Worm (Caenorhabditis elegans): ENCODE measurements around the gene frk-1.

Gene frk-1

DNA sequence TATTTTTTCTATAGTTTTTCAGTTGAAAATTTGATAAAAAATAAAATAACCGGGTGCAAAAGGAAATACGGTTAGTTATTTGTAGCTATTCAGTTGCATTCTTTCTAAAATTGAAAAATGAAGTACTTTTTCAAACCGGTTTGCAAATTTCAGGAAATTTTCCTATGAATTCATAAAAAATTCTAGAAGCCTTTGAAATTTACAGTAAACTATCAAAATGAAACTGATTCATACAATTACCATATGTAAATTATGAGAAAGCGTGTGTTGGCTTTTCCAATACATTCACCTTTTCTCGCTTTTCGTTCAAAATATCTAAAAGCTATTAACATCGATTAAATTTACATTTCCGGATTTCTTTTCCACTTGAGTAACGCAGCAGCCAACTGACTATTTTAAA, 26.0 kb upstream of the frk-1 start, which contains the start of gene ent-7:
ent-7 (plus strand) TSS at position 301 of the 400 bp plus-strand sequence.
- TF ChIP-seq lin-11 (tag; optimal IDR thresholded peaks at IDR 0.05): no peak
- TF ChIP-seq ceh-48 (tag; optimal IDR thresholded peaks at IDR 0.05): no peak
- no peak for TF ChIP-seq mec-3 (tag; optimal IDR thresholded peaks at IDR 0.05; ENCODE audit: borderline replicate concordance)
- no peak for TF ChIP-seq ceh-31 (tag; optimal IDR thresholded peaks at IDR 0.05)
- no peak for TF ChIP-seq ceh-22 (tag; optimal IDR thresholded peaks at IDR 0.05)
- no peak for TF ChIP-seq fkh-6 (tag; optimal IDR thresholded peaks at IDR 0.05)
- TF ChIP-seq ttx-3 (tag; optimal IDR thresholded peaks at IDR 0.05): no peak
- TF ChIP-seq sdc-2 (tag; optimal IDR thresholded peaks at IDR 0.05): no peak
- TF ChIP-seq dve-1 (tag; optimal IDR thresholded peaks at IDR 0.05): no peak

DNA sequence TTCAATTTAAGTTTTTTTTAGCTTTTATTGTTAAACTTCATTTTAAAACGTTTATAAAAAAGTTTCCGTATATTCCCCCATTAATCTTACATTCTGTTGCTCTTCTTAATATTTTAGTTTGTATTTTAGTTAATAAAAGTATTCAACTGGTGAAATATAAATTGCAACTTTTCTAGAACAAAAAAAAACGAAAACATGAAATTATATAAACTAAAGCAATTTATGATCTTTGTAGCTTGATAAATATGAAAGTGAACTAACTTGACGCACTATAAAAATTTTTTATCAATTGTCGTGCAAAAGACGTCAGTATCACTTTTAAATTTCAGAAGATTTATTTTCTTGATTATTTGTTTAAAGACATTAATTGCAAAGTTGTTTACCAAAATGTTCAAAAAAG, 25.3 kb upstream of the frk-1 start, which contains the start of gene F44D12.2:
F44D12.2 (minus strand) TSS at position 101 of the 400 bp plus-strand sequence.
- no peak for TF ChIP-seq dmd-4 (tag; optimal IDR thresholded peaks at IDR 0.05; ENCODE audit: borderline replicate concordance)
- no peak for TF ChIP-seq ref-2 (tag; optimal IDR thresholded peaks at IDR 0.05)
- TF ChIP-seq ama-1 (optimal IDR thresholded peaks at IDR 0.05): no peak
- TF ChIP-seq K09A11.1 (tag; optimal IDR thresholded peaks at IDR 0.05; ENCODE audit: insufficient read depth): no peak
- TF ChIP-seq pax-1 (tag; optimal IDR thresholded peaks at IDR 0.05): no peak
- no peak for TF ChIP-seq unc-3 (GFP tag; conservative IDR thresholded peaks at IDR 0.05)
- TF ChIP-seq unc-3 (tag; optimal IDR thresholded peaks at IDR 0.05): no peak

DNA sequence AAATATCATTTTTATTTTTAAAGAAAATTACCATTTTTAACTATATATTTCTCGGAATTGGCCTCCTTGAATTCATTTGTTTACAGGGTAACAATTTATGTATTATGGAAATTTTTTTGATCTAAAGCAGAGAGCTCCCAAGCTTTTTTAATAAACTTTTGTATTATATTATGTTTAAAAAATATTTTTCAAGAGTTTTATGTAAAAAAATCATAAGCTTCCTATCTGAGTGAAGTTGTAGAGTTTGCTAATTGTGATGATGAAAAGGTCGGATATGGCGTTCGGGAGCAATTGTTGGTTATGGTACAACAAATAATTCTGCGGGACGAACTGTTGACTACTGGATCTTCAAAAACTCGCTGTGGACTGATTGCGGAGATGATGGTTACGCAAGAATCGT, 21.7 kb upstream of the frk-1 start, which contains the start of gene F44D12.19:
F44D12.19 (plus strand) TSS at position 301 of the 400 bp plus-strand sequence.
- TF ChIP-seq sox-2 (GFP tag; IDR thresholded peaks at IDR 0.05) (no peak), pros-1 (tag; optimal IDR thresholded peaks at IDR 0.05) (no peak), C08G9.2 (tag; optimal IDR thresholded peaks at IDR 0.05) (no peak), tbx-2 (tag; optimal IDR thresholded peaks at IDR 0.05) (no peak), Y22D7AL.16 (tag; optimal IDR thresholded peaks at IDR 0.05) (no peak)

DNA sequence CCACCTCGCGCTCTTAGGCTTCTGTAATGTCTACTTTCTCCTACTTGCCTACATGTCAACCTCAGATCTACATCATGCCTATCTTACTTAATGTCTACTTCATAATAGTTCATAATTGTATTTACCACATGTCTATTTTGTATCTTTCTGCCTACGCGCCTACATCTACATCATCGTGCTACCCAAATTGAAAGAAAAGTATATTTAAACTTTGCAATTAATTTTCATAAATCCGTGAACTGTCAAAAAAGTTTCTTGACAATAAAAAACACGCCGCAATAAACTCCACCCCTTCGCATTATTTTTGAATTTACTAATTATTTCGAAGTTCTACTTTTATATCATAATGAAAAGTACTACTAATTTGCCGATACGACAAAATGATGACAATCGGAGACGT, 20.0 kb upstream of the frk-1 start, which contains the start of gene F44D12.8:
F44D12.8 (plus strand) TSS at position 301 of the 400 bp plus-strand sequence.
- TF ChIP-seq nhr-232 (tag; optimal IDR thresholded peaks at IDR 0.05): no peak
- TF ChIP-seq pat-9 (tag; optimal IDR thresholded peaks at IDR 0.05): no peak
- no peak for TF ChIP-seq ceh-9 (tag; optimal IDR thresholded peaks at IDR 0.05)
- TF ChIP-seq K09A11.1 (tag; optimal IDR thresholded peaks at IDR 0.05; ENCODE audit: insufficient read depth): no peak
- no peak for TF ChIP-seq tbx-2 (tag; optimal IDR thresholded peaks at IDR 0.05)
- TF ChIP-seq gmeb-2 (tag; optimal IDR thresholded peaks at IDR 0.05): no peak
- no peak for TF ChIP-seq C38D4.7 (GFP tag; optimal IDR thresholded peaks at IDR 0.05)
- no peak for TF ChIP-seq ceh-48 (tag; optimal IDR thresholded peaks at IDR 0.05)
- TF ChIP-seq sox-2 (GFP tag; IDR thresholded peaks at IDR 0.05): no peak
- TF ChIP-seq ttx-3 (tag; optimal IDR thresholded peaks at IDR 0.05): no peak
- TF ChIP-seq nfya-1 (tag; optimal IDR thresholded peaks at IDR 0.05): no peak
- no peak for TF ChIP-seq unc-3 (GFP tag; conservative IDR thresholded peaks at IDR 0.05)
- TF ChIP-seq unc-3 (tag; optimal IDR thresholded peaks at IDR 0.05): no peak
- no peak for TF ChIP-seq hlh-6 (tag; optimal IDR thresholded peaks at IDR 0.05)
- TF ChIP-seq ceh-19 (GFP tag; optimal IDR thresholded peaks at IDR 0.05): no peak
- TF ChIP-seq mec-3 (tag; optimal IDR thresholded peaks at IDR 0.05; ENCODE audit: borderline replicate concordance): no peak
- TF ChIP-seq elt-4 (tag; optimal IDR thresholded peaks at IDR 0.05): no peak
- TF ChIP-seq hlh-15 (tag; optimal IDR thresholded peaks at IDR 0.05): no peak
- TF ChIP-seq odd-2 (tag; optimal IDR thresholded peaks at IDR 0.05): no peak

DNA sequence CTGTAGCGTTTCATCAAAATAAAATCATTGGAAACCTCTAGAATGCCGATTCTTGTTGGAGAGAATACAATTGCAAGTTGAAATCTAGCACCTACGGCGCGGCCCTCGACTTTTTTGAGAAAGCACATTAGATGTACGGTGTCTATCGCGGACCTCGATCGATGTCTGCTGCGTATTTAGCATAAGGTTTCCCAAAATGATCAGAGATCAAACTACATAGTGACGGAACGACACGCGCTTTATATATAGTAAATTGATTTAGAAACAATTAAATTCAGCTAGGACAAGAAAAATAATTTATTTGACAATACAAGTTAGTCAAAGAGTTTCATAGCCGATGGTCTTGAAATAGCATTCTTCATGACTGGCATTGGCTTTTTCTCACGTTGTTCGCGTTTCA, 16.9 kb upstream of the frk-1 start:
- no peak for TF ChIP-seq hlh-30 (tag; optimal IDR thresholded peaks at IDR 0.05; ENCODE audit: insufficient read depth)
- TF ChIP-seq pag-3 (tag; optimal IDR thresholded peaks at IDR 0.05; ENCODE audit: borderline replicate concordance): no peak
- TF ChIP-seq ceh-14 (tag; optimal IDR thresholded peaks at IDR 0.05): no peak
- TF ChIP-seq hlh-15 (tag; optimal IDR thresholded peaks at IDR 0.05): no peak
- TF ChIP-seq pat-9 (tag; optimal IDR thresholded peaks at IDR 0.05): no peak
- TF ChIP-seq nfya-1 (tag; optimal IDR thresholded peaks at IDR 0.05): no peak
- no peak for TF ChIP-seq nhr-11 (tag; optimal IDR thresholded peaks at IDR 0.05)
- no peak for TF ChIP-seq lim-6 (tag; optimal IDR thresholded peaks at IDR 0.05)
- no peak for TF ChIP-seq pax-1 (tag; optimal IDR thresholded peaks at IDR 0.05)
- TF ChIP-seq ceh-6 (GFP tag; optimal IDR thresholded peaks at IDR 0.05): no peak
- TF ChIP-seq ceh-18 (tag; optimal IDR thresholded peaks at IDR 0.05): no peak
- no peak for TF ChIP-seq ahr-1 (tag; optimal IDR thresholded peaks at IDR 0.05)
- TF ChIP-seq npax-4 (tag; optimal IDR thresholded peaks at IDR 0.05): no peak
- no peak for TF ChIP-seq ceh-24 (tag; optimal IDR thresholded peaks at IDR 0.05)
- no peak for TF ChIP-seq tbx-2 (tag; optimal IDR thresholded peaks at IDR 0.05)
- no peak for TF ChIP-seq ama-1 (optimal IDR thresholded peaks at IDR 0.05)
- no peak for TF ChIP-seq rnt-1 (tag; optimal IDR thresholded peaks at IDR 0.05)
- no peak for TF ChIP-seq pqm-1 (tag; optimal IDR thresholded peaks at IDR 0.05)
- TF ChIP-seq ceh-45 (GFP tag; IDR thresholded peaks at IDR 0.05): no peak

Data from whole organism, late embryonic.